Worm (Caenorhabditis elegans): Measurements from ENCODE around the gene ttr-33.

- no peak for TF ChIP-seq fos-1 (tag; optimal IDR thresholded peaks at IDR 0.05)
- no peak for TF ChIP-seq rnt-1 (tag; optimal IDR thresholded peaks at IDR 0.05)
- TF ChIP-seq nhr-77 (tag; optimal IDR thresholded peaks at IDR 0.05), result no peak
- no peak for TF ChIP-seq nhr-71 (tag; optimal IDR thresholded peaks at IDR 0.05)
- no peak for TF ChIP-seq nhr-12 (tag; optimal IDR thresholded peaks at IDR 0.05)
Observed at ce11 chrV:7839485-7839884, 1.8 kb upstream of the ttr-33 start, which contains the start of gene C37C3.12.

Measured in whole organism, L1 larva.